Fruit fly (Drosophila melanogaster) whole organism, embryonic: ENCODE results near the gene CG6149.

Source experiments
- Aef1 ChIP-seq: fragments of 200-800 bp; sonication (Bioruptor generic); IDR thresholded peaks from 3 replicates; pipeline ENCODE4 v1.3.6; 2022; ENCODE audit warnings: missing biosample characterization, missing genetic modification characterization
- Atf-2 ChIP-seq: fragments of 200-800 bp; sonication (Bioruptor generic); optimal IDR thresholded peaks from 2 replicates; lab custom pipeline; 2016; ENCODE audit warnings: missing biosample characterization, missing genetic modification characterization
- Atf3 ChIP-seq: fragments of 200-800 bp; sonication (Bioruptor generic); optimal IDR thresholded peaks from 3 replicates; lab custom pipeline; 2016; ENCODE audit warnings: missing biosample characterization, missing genetic modification characterization
- Atf6 ChIP-seq: fragments of 200-800 bp; sonication (Bioruptor generic); IDR thresholded peaks from 2 replicates; pipeline ENCODE4 v1.3.6; 2022; ENCODE audit warnings: missing biosample characterization, missing genetic modification characterization
- CG10267 ChIP-seq: fragments of 200-800 bp; sonication (Bioruptor generic); optimal IDR thresholded peaks from 2 replicates; lab custom pipeline; 2018; ENCODE audit warnings: missing biosample characterization, mild to moderate bottlenecking, missing genetic modification characterization, moderate library complexity
- CG12236 ChIP-seq: fragments of 200-800 bp; sonication (Bioruptor generic); optimal IDR thresholded peaks from 2 replicates; lab custom pipeline; 2016; ENCODE audit warnings: missing biosample characterization, missing genetic modification characterization
- CG12391 ChIP-seq: fragments of 200-800 bp; sonication (Bioruptor generic); optimal IDR thresholded peaks from 3 replicates; lab custom pipeline; 2018; ENCODE audit warnings: missing biosample characterization, mild to moderate bottlenecking, missing genetic modification characterization, moderate library complexity
- CG13123 ChIP-seq: fragments of 200-800 bp; sonication (Bioruptor generic); optimal IDR thresholded peaks from 2 replicates; lab custom pipeline; 2016; ENCODE audit warnings: missing biosample characterization, missing genetic modification characterization
- CG13624 ChIP-seq: fragments of 200-800 bp; sonication (Bioruptor generic); optimal IDR thresholded peaks from 2 replicates; lab custom pipeline; 2016; ENCODE audit warnings: missing biosample characterization, missing genetic modification characterization
- CG1603 ChIP-seq: fragments of 200-800 bp; sonication (Bioruptor generic); optimal IDR thresholded peaks from 2 replicates; lab custom pipeline; 2019; ENCODE audit warnings: missing biosample characterization, mild to moderate bottlenecking, missing genetic modification characterization, moderate library complexity
- CG17385 ChIP-seq: fragments of 200-800 bp; sonication (Bioruptor generic); optimal IDR thresholded peaks from 3 replicates; lab custom pipeline; 2018; ENCODE audit warnings: missing biosample characterization, mild to moderate bottlenecking, missing genetic modification characterization
- CG18476 ChIP-seq: fragments of 200-800 bp; sonication (Bioruptor generic); optimal IDR thresholded peaks from 2 replicates; lab custom pipeline; 2016; ENCODE audit warnings: missing biosample characterization, mild to moderate bottlenecking, missing genetic modification characterization
- CG18599 ChIP-seq: fragments of 200-800 bp; sonication (Bioruptor generic); optimal IDR thresholded peaks from 3 replicates; lab custom pipeline; 2017; ENCODE audit warnings: missing biosample characterization, missing genetic modification characterization, mild to moderate bottlenecking, moderate library complexity, missing genetic modification reagents
- CG31441 ChIP-seq: fragments of 200-800 bp; sonication (Bioruptor generic); IDR thresholded peaks from 2 replicates; pipeline ENCODE4 v1.3.6; 2022; ENCODE audit warnings: missing biosample characterization, missing genetic modification characterization
- CG33557 ChIP-seq: fragments of 200-800 bp; sonication (Bioruptor generic); optimal IDR thresholded peaks from 2 replicates; lab custom pipeline; 2019; ENCODE audit warnings: missing biosample characterization, mild to moderate bottlenecking, missing genetic modification characterization, moderate library complexity
- CG42726 ChIP-seq: fragments of 200-800 bp; sonication (Bioruptor generic); IDR thresholded peaks from 2 replicates; pipeline ENCODE4 v1.3.6; 2022; ENCODE audit warnings: missing biosample characterization, missing genetic modification characterization; ENCODE audit not compliant: partially characterized antibody
- CG4328 ChIP-seq: fragments of 200-800 bp; sonication (Bioruptor generic); optimal IDR thresholded peaks from 3 replicates; lab custom pipeline; 2017; ENCODE audit warnings: missing biosample characterization, missing genetic modification reagents, missing genetic modification characterization
- CG4404 ChIP-seq: fragments of 200-800 bp; sonication (Bioruptor generic); IDR thresholded peaks from 2 replicates; pipeline ENCODE4 v1.3.6; 2022; ENCODE audit warnings: missing biosample characterization, missing genetic modification characterization
- CG4424 ChIP-seq: fragments of 200-800 bp; sonication (Bioruptor generic); optimal IDR thresholded peaks from 3 replicates; lab custom pipeline; 2016; ENCODE audit warnings: missing biosample characterization, missing genetic modification characterization
- CG5953 ChIP-seq: fragments of 200-800 bp; sonication (Bioruptor generic); IDR thresholded peaks from 2 replicates; pipeline ENCODE4 v1.3.6; 2022; ENCODE audit warnings: missing biosample characterization, missing genetic modification characterization
- CG6813 ChIP-seq: fragments of 200-800 bp; sonication (Bioruptor generic); optimal IDR thresholded peaks from 2 replicates; lab custom pipeline; 2017; ENCODE audit warnings: missing biosample characterization, missing genetic modification characterization, mild to moderate bottlenecking, moderate library complexity, missing genetic modification reagents
- CG7357 ChIP-seq: fragments of 200-800 bp; sonication (Bioruptor generic); IDR thresholded peaks from 3 replicates; pipeline ENCODE4 v1.3.6; 2022; ENCODE audit warnings: missing biosample characterization, missing genetic modification characterization
- CG7928 ChIP-seq: fragments of 200-800 bp; sonication (Bioruptor generic); optimal IDR thresholded peaks from 2 replicates; lab custom pipeline; 2017; ENCODE audit warnings: missing biosample characterization, mild to moderate bottlenecking, missing genetic modification characterization
- CG7963 ChIP-seq: fragments of 200-800 bp; sonication (Bioruptor generic); IDR thresholded peaks from 3 replicates; pipeline ENCODE4 v1.3.6; 2022; ENCODE audit warnings: missing biosample characterization, missing genetic modification characterization; ENCODE audit not compliant: partially characterized antibody
- CG8388 ChIP-seq: fragments of 200-800 bp; sonication (Bioruptor generic); optimal IDR thresholded peaks from 2 replicates; lab custom pipeline; 2019; ENCODE audit warnings: missing biosample characterization, mild to moderate bottlenecking, missing genetic modification characterization, moderate library complexity
- Dad ChIP-seq: fragments of 200-800 bp; sonication (Bioruptor generic); optimal IDR thresholded peaks from 3 replicates; lab custom pipeline; 2016; ENCODE audit warnings: missing biosample characterization, missing genetic modification characterization
- Dek ChIP-seq: fragments of 200-800 bp; sonication (Bioruptor generic); optimal IDR thresholded peaks from 3 replicates; lab custom pipeline; 2019; ENCODE audit warnings: missing biosample characterization, mild to moderate bottlenecking, missing genetic modification characterization, moderate library complexity
- Dll ChIP-seq: fragments of 200-800 bp; sonication (Bioruptor generic); IDR thresholded peaks from 4 replicates; pipeline ENCODE4 v1.3.6; 2022; ENCODE audit warnings: missing biosample characterization, missing genetic modification characterization; ENCODE audit not compliant: partially characterized antibody
- HLH4C ChIP-seq: fragments of 200-800 bp; sonication (Bioruptor generic); IDR thresholded peaks from 3 replicates; pipeline ENCODE4 v1.3.6; 2022; ENCODE audit warnings: missing biosample characterization, missing genetic modification characterization; ENCODE audit not compliant: partially characterized antibody
- HmgZ ChIP-seq: fragments of 200-800 bp; sonication (Bioruptor generic); optimal IDR thresholded peaks from 2 replicates; lab custom pipeline; 2018; ENCODE audit warnings: missing biosample characterization, mild to moderate bottlenecking, missing genetic modification characterization
- Hmx ChIP-seq: fragments of 200-800 bp; sonication (Bioruptor generic); optimal IDR thresholded peaks from 2 replicates; lab custom pipeline; 2016; ENCODE audit warnings: missing biosample characterization, missing genetic modification characterization
- Hsf ChIP-seq: fragments of 200-800 bp; sonication (Bioruptor generic); optimal IDR thresholded peaks from 3 replicates; lab custom pipeline; 2016; ENCODE audit warnings: missing biosample characterization, missing genetic modification characterization
- Jarid2 ChIP-seq: fragments of 200-800 bp; sonication (Bioruptor generic); optimal IDR thresholded peaks from 3 replicates; lab custom pipeline; 2017; ENCODE audit warnings: mild to moderate bottlenecking, missing biosample characterization, missing genetic modification reagents, missing genetic modification characterization
- MBD-R2 ChIP-seq: fragments of 200-800 bp; sonication (Bioruptor generic); IDR thresholded peaks from 2 replicates; pipeline ENCODE4 v1.3.6; 2022; ENCODE audit warnings: missing biosample characterization, missing genetic modification characterization
- Nf-YC ChIP-seq: fragments of 200-800 bp; optimal IDR thresholded peaks from 3 replicates; lab custom pipeline; 2019; ENCODE audit warnings: missing biosample characterization, mild to moderate bottlenecking, missing genetic modification characterization, moderate library complexity
- Opbp ChIP-seq: fragments of 200-800 bp; sonication (Bioruptor generic); IDR thresholded peaks from 3 replicates; pipeline ENCODE4 v1.3.6; 2022; ENCODE audit warnings: missing biosample characterization, missing genetic modification characterization; ENCODE audit not compliant: partially characterized antibody
- Rfx ChIP-seq: fragments of 200-800 bp; sonication (Bioruptor generic); IDR thresholded peaks from 2 replicates; pipeline ENCODE4 v1.3.6; 2022; ENCODE audit warnings: missing biosample characterization, missing genetic modification characterization
- Taf1 ChIP-seq: fragments of 200-800 bp; sonication (Bioruptor generic); IDR thresholded peaks from 2 replicates; pipeline ENCODE4 v1.3.6; 2022; ENCODE audit warnings: missing biosample characterization, missing genetic modification characterization
- Usf ChIP-seq: fragments of 200-800 bp; sonication (Bioruptor generic); optimal IDR thresholded peaks from 2 replicates; lab custom pipeline; 2017; ENCODE audit warnings: missing genotype, missing biosample characterization, missing genetic modification characterization
- bigmax ChIP-seq: fragments of 200-800 bp; sonication (Bioruptor generic); optimal IDR thresholded peaks from 2 replicates; lab custom pipeline; 2018; ENCODE audit warnings: missing biosample characterization, mild to moderate bottlenecking, missing genetic modification characterization
- cad ChIP-seq: fragments of >200 bp; optimal IDR thresholded peaks from 2 replicates; lab custom pipeline; 2017; ENCODE audit warnings: missing biosample characterization, missing genetic modification characterization
- hkb ChIP-seq, 2 experiments: fragments of 200-800 bp in 1 of 2; fragments of >200 bp in 1 of 2; sonication (Bioruptor generic) in 1 of 2; IDR thresholded peaks in 1 of 2; optimal IDR thresholded peaks in 1 of 2; 2 replicates each; pipeline versions ENCODE4 v1.3.6 to Lab custom; 2017 to 2022; ENCODE audit warnings: missing biosample characterization in 1 of 2, missing genetic modification characterization in 1 of 2
- peb ChIP-seq: fragments of 200-800 bp; sonication (Bioruptor generic); IDR thresholded peaks from 2 replicates; pipeline ENCODE4 v1.3.6; 2022; ENCODE audit warnings: missing biosample characterization, missing genetic modification characterization
- phol ChIP-seq: fragments of 200-800 bp; sonication (Bioruptor generic); optimal IDR thresholded peaks from 3 replicates; lab custom pipeline; 2018; ENCODE audit warnings: missing biosample characterization, mild to moderate bottlenecking, missing genetic modification characterization, moderate library complexity
- pzg ChIP-seq: fragments of 200-800 bp; sonication (Bioruptor generic); optimal IDR thresholded peaks from 3 replicates; lab custom pipeline; 2018; ENCODE audit warnings: missing biosample characterization, mild to moderate bottlenecking, missing genetic modification characterization, moderate library complexity
- tap ChIP-seq: fragments of 200-800 bp; optimal IDR thresholded peaks from 3 replicates; lab custom pipeline; 2019; ENCODE audit warnings: missing biosample characterization, mild to moderate bottlenecking, missing genetic modification characterization, moderate library complexity
- tup ChIP-seq: fragments of 200-800 bp; sonication (Bioruptor generic); optimal IDR thresholded peaks from 2 replicates; lab custom pipeline; 2016; ENCODE audit warnings: missing biosample characterization, mild to moderate bottlenecking, missing genetic modification characterization, moderate library complexity
- zen2 ChIP-seq: fragments of 200-800 bp; sonication (Bioruptor generic); IDR thresholded peaks from 3 replicates; pipeline ENCODE4 v1.3.6; 2022; ENCODE audit warnings: missing biosample characterization, missing genetic modification characterization; ENCODE audit not compliant: partially characterized antibody
- zfh1 ChIP-seq: fragments of 200-800 bp; sonication (Bioruptor generic); IDR thresholded peaks from 3 replicates; pipeline ENCODE4 v1.3.6; 2022; ENCODE audit warnings: missing biosample characterization, missing genetic modification characterization

Gene CG6149

DNA sequence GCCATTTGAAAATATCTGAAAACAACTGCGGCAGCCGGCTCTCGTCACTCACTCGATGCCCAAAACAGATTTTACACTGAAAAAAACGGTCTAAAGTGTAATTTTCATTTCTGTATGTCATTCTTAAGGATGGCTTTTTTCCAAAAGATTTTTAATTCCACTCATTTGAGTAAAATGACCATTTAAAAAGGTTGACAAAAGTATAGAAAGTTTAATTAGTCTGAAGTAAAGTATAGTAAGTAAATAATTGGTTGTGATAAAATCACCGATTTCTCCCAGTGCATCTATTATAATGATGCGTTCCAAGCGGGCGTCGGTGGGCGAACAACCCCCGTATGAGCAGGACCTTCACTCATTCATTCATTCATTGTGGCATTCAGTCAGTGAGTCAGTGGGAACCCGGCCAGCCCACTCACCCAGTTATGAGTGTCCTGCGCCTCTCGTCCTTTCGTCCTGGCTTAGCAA, 12.9 kb downstream of the CG6149 start (continued):
- TF ChIP-seq CG42726 (GFP tag; lab: Robert Waterston, UW) = no peak
- TF ChIP-seq phol (tag; lab: Kevin White, UChicago) = peak; percentile 89
- peak; percentile 61 for TF ChIP-seq CG13624 (GFP tag; lab: Kevin White, UChicago)
- no peak for TF ChIP-seq pzg
- TF ChIP-seq CG31441 = peak; percentile 88
- peak; percentile 67 for TF ChIP-seq Rfx
- TF ChIP-seq Opbp = no peak
- peak; percentile 26 for TF ChIP-seq CG13123
- TF ChIP-seq Hmx (GFP tag; lab: Kevin White, UChicago) = no peak
- TF ChIP-seq CG4424 (GFP tag; lab: Kevin White, UChicago) = peak; percentile 78
- TF ChIP-seq Taf1 (GFP tag; lab: Robert Waterston, UW) = no peak
- peak; percentile 85 for TF ChIP-seq CG10267 (tag; lab: Kevin White, UChicago)
- TF ChIP-seq Dad = peak; percentile 28
- TF ChIP-seq Aef1 (GFP tag; lab: Robert Waterston, UW) = peak; percentile 56
- TF ChIP-seq CG1603 = peak; percentile 65
- no peak for TF ChIP-seq Dek (tag; lab: Kevin White, UChicago)
- peak; percentile 31 for TF ChIP-seq HmgZ (tag; lab: Kevin White, UChicago)
- TF ChIP-seq HLH4C (GFP tag; lab: Robert Waterston, UW) = no peak
- no peak for TF ChIP-seq bigmax (GFP tag; lab: Kevin White, UChicago)
- peak; percentile 59 for TF ChIP-seq Hsf (GFP tag; lab: Kevin White, UChicago)
- no peak for TF ChIP-seq CG7963 (GFP tag; lab: Robert Waterston, UW)
- TF ChIP-seq CG12391 (tag; lab: Kevin White, UChicago) = peak; percentile 78
- peak; percentile 49 for TF ChIP-seq Atf-2 (GFP tag; lab: Kevin White, UChicago)
- peak; percentile 54 for TF ChIP-seq CG17385 (GFP tag; lab: Kevin White, UChicago)
- no peak for TF ChIP-seq tup (GFP tag; lab: Kevin White, UChicago)
- TF ChIP-seq CG7928 (GFP tag; lab: Kevin White, UChicago) = no peak
- no peak for TF ChIP-seq hkb (optimal IDR thresholded peaks at IDR 0.05; lab: Kevin White, UChicago)
- TF ChIP-seq hkb (GFP tag; IDR thresholded peaks at IDR 0.05; lab: Robert Waterston, UW) = peak; percentile 85
- peak; percentile 5 for TF ChIP-seq Usf
- TF ChIP-seq CG6813 (GFP tag; lab: Kevin White, UChicago) = peak; percentile 78
- TF ChIP-seq zfh1 (GFP tag; lab: Robert Waterston, UW) = peak; percentile 91
- TF ChIP-seq MBD-R2 (GFP tag; lab: Robert Waterston, UW) = peak; percentile 32; the same call in 1 of the 2 replicates
- TF ChIP-seq zen2 (GFP tag; lab: Robert Waterston, UW) = no peak
- TF ChIP-seq Jarid2 (GFP tag; lab: Kevin White, UChicago) = no peak
- TF ChIP-seq tap (tag; lab: Kevin White, UChicago) = peak; percentile 16
- TF ChIP-seq CG7357 (GFP tag; lab: Robert Waterston, UW) = peak; percentile 74
- TF ChIP-seq CG12236 (GFP tag; lab: Kevin White, UChicago) = peak; percentile 23
- TF ChIP-seq CG33557 = peak; percentile 67
- no peak for TF ChIP-seq Dll (GFP tag; lab: Robert Waterston, UW)
- peak; percentile 81 for TF ChIP-seq Atf6 (GFP tag; lab: Robert Waterston, UW)
- TF ChIP-seq CG4328 (GFP tag; lab: Kevin White, UChicago) = peak; percentile 43
- peak; percentile 85 for TF ChIP-seq CG18599 (GFP tag; lab: Kevin White, UChicago)
- TF ChIP-seq CG5953 (GFP tag; lab: Robert Waterston, UW) = peak; percentile 28; the same call in 1 of the 2 replicates
- peak; percentile 54 for TF ChIP-seq Atf3
- peak; percentile 69 for TF ChIP-seq peb (GFP tag; lab: Robert Waterston, UW)
- TF ChIP-seq CG18476 (GFP tag; lab: Kevin White, UChicago) = peak; percentile 78
- TF ChIP-seq CG8388 (GFP tag; lab: Kevin White, UChicago) = peak; percentile 87
- no peak for TF ChIP-seq Nf-YC (tag; lab: Kevin White, UChicago)
- TF ChIP-seq cad (GFP tag; lab: Kevin White, UChicago) = no peak
- peak; percentile 83 for TF ChIP-seq CG4404 (GFP tag; lab: Robert Waterston, UW)
